Worm (Caenorhabditis elegans): ENCODE measurements around the gene Y39B6A.29.

The Y39B6A.29 gene

ce11 chrV:19010405-19010804 is 14.2 kb downstream of the Y39B6A.29 start:
- TF ChIP-seq lin-11 (tag; optimal IDR thresholded peaks at IDR 0.05): no peak
- TF ChIP-seq ceh-48 (tag; optimal IDR thresholded peaks at IDR 0.05): peak; percentile 45

DNA sequence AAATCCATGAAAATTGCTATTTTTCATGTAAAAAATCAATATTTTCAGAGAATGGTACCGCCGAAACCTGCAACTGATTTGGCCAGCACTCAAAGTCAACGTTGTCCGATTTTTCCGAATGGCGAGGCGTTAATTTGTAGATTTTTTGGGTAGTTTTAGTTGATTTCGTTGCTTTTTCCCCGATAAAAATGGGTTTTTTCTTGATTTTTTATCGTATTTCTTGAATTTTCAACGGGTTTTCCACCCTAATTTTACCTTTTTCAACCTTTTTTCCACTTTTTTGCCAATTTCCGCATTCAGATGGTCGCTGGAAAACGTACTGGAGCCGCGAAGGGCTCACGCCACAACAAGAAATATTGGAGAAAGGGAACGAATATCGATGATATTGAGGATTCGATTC is 22.9 kb downstream of the Y39B6A.29 start, which contains the start of gene Y39B6A.33:
Y39B6A.33 (plus strand) TSS at position 301 of the 400 bp plus-strand sequence.
- no peak for TF ChIP-seq fkh-6 (tag; optimal IDR thresholded peaks at IDR 0.05)
- no peak for TF ChIP-seq pha-2 (tag; optimal IDR thresholded peaks at IDR 0.05)
- TF ChIP-seq pat-9 (tag; optimal IDR thresholded peaks at IDR 0.05): no peak
- no peak for TF ChIP-seq ceh-45 (GFP tag; IDR thresholded peaks at IDR 0.05)
- TF ChIP-seq odd-2 (tag; optimal IDR thresholded peaks at IDR 0.05): no peak
- no peak for TF ChIP-seq ztf-16 (tag; optimal IDR thresholded peaks at IDR 0.05)

ce11 chrV:19001016-19001415 is 23.6 kb downstream of the Y39B6A.29 start, which contains the start of gene Y39B6A.34:
Y39B6A.34 (plus strand) TSS chrV:19001018.
- TF ChIP-seq elt-2 (tag; optimal IDR thresholded peaks at IDR 0.05): peak; percentile 16
- peak; percentile 27 for TF ChIP-seq unc-86 (tag; optimal IDR thresholded peaks at IDR 0.05)
- peak; percentile 23 for TF ChIP-seq unc-42 (tag; optimal IDR thresholded peaks at IDR 0.05)
- TF ChIP-seq sox-2 (GFP tag; IDR thresholded peaks at IDR 0.05): no peak
- peak; percentile 5 for TF ChIP-seq nfya-1 (tag; optimal IDR thresholded peaks at IDR 0.05)
- no peak for TF ChIP-seq C38D4.7 (GFP tag; optimal IDR thresholded peaks at IDR 0.05)
- peak; percentile 1 for TF ChIP-seq K02D7.2 (tag; optimal IDR thresholded peaks at IDR 0.05)

- TF ChIP-seq hlh-8 (tag; optimal IDR thresholded peaks at IDR 0.05): no peak
- TF ChIP-seq hlh-30 (tag; optimal IDR thresholded peaks at IDR 0.05; ENCODE audit: insufficient read depth): no peak
- TF ChIP-seq K09A11.1 (tag; optimal IDR thresholded peaks at IDR 0.05; ENCODE audit: insufficient read depth): no peak
- no peak for TF ChIP-seq pros-1 (tag; optimal IDR thresholded peaks at IDR 0.05)
- TF ChIP-seq lim-6 (tag; optimal IDR thresholded peaks at IDR 0.05): no peak
- TF ChIP-seq elt-4 (tag; optimal IDR thresholded peaks at IDR 0.05): no peak
- no peak for TF ChIP-seq pag-3 (tag; optimal IDR thresholded peaks at IDR 0.05; ENCODE audit: borderline replicate concordance)
- TF ChIP-seq npax-4 (tag; optimal IDR thresholded peaks at IDR 0.05): no peak
- no peak for TF ChIP-seq unc-86 (tag; optimal IDR thresholded peaks at IDR 0.05)
- TF ChIP-seq ceh-31 (tag; optimal IDR thresholded peaks at IDR 0.05): no peak
- TF ChIP-seq ceh-9 (tag; optimal IDR thresholded peaks at IDR 0.05): no peak
- TF ChIP-seq ama-1 (optimal IDR thresholded peaks at IDR 0.05): no peak
- TF ChIP-seq nhr-11 (tag; optimal IDR thresholded peaks at IDR 0.05): no peak
- no peak for TF ChIP-seq sox-4 (tag; optimal IDR thresholded peaks at IDR 0.05)
- TF ChIP-seq ahr-1 (tag; optimal IDR thresholded peaks at IDR 0.05): no peak
- no peak for TF ChIP-seq eyg-1 (tag; optimal IDR thresholded peaks at IDR 0.05)
- no peak for TF ChIP-seq ceh-2 (tag; optimal IDR thresholded peaks at IDR 0.05)
- no peak for TF ChIP-seq lin-11 (tag; optimal IDR thresholded peaks at IDR 0.05)
Measured at ce11 chrV:19000542-19000941, 24.0 kb downstream of the Y39B6A.29 start.

- TF ChIP-seq ceh-22 (tag; optimal IDR thresholded peaks at IDR 0.05) (no peak), hlh-15 (tag; optimal IDR thresholded peaks at IDR 0.05) (no peak), npax-4 (tag; optimal IDR thresholded peaks at IDR 0.05) (no peak), ceh-45 (GFP tag; IDR thresholded peaks at IDR 0.05) (no peak), K09A11.1 (tag; optimal IDR thresholded peaks at IDR 0.05; ENCODE audit: insufficient read depth) (no peak), nfya-1 (tag; optimal IDR thresholded peaks at IDR 0.05) (no peak), nhr-232 (tag; optimal IDR thresholded peaks at IDR 0.05) (no peak)
Measured at ce11 chrV:18998045-18998444, 26.5 kb downstream of the Y39B6A.29 start, which contains the start of gene tgt-2. tgt-2 (plus strand) TSS chrV:18998345.

Measured in whole organism, late embryonic.